Fruit fly (Drosophila melanogaster) whole organism, adult: ENCODE data around the gene CG2336.

ENCODE experiments used
- CG33017 ChIP-seq: fragments of 200-800 bp; sonication (Bioruptor generic); optimal IDR thresholded peaks from 2 replicates; lab custom pipeline; 2018; ENCODE audit warnings: missing biosample characterization, mild to moderate bottlenecking, missing genetic modification characterization, moderate library complexity
- kay ChIP-seq: fragments of 200-800 bp; sonication (Bioruptor generic); peaks from one replicate; lab custom pipeline; 2016; ENCODE audit warnings: missing biosample characterization, missing genetic modification characterization, borderline replicate concordance

- no peak for TF ChIP-seq CG33017 (tag; lab: Kevin White, UChicago)
- TF ChIP-seq kay, result no peak
Observed at dm6 chr3R:6580484-6580883, at the start of gene CG2336.
